Worm (Caenorhabditis elegans) whole organism, L3 larva: ENCODE data around the gene R04D3.4.

ENCODE experiments used
- R02D3.7 ChIP-seq: fragments of 150-350 bp; optimal IDR thresholded peaks from 2 replicates; lab custom pipeline; 2014; ENCODE audit warnings: missing biosample characterization, missing genetic modification characterization
- ZK546.5 ChIP-seq: sonication (generic microtip); optimal IDR thresholded peaks from 2 replicates; lab custom pipeline; 2017; ENCODE audit warnings: missing biosample characterization, missing genetic modification characterization
- aly-2 ChIP-seq: fragments of 150-350 bp; optimal IDR thresholded peaks from 2 replicates; lab custom pipeline; 2014; ENCODE audit warnings: missing biosample characterization, missing genetic modification characterization
- ama-1 ChIP-seq: fragments of 150-350 bp; optimal IDR thresholded peaks from 2 replicates; lab custom pipeline; 2018
- ceh-16 ChIP-seq: sonication (generic microtip); optimal IDR thresholded peaks from 2 replicates; lab custom pipeline; 2017; ENCODE audit warnings: missing biosample characterization, missing genetic modification characterization
- ceh-28 ChIP-seq: fragments of 150-350 bp; optimal IDR thresholded peaks from 2 replicates; lab custom pipeline; 2014; ENCODE audit warnings: missing biosample characterization, missing genetic modification reagents, missing genetic modification characterization
- ceh-82 ChIP-seq: fragments of 150-350 bp; optimal IDR thresholded peaks from 2 replicates; lab custom pipeline; 2014; ENCODE audit warnings: missing biosample characterization, missing genetic modification characterization
- ceh-9 ChIP-seq: sonication (generic microtip); optimal IDR thresholded peaks from 2 replicates; lab custom pipeline; 2018; ENCODE audit warnings: missing biosample characterization, missing genetic modification characterization
- daf-12 ChIP-seq: fragments of 150-350 bp; optimal IDR thresholded peaks from 2 replicates; lab custom pipeline; 2014; ENCODE audit warnings: missing biosample characterization, missing genetic modification reagents, missing genetic modification characterization
- egl-27 ChIP-seq: sonication (generic microtip); optimal IDR thresholded peaks from 4 replicates; lab custom pipeline; 2017; ENCODE audit warnings: missing biosample characterization, missing genetic modification reagents, missing genetic modification characterization
- egl-5 ChIP-seq: fragments of 150-350 bp; optimal IDR thresholded peaks from 2 replicates; lab custom pipeline; 2017; ENCODE audit warnings: missing biosample characterization, missing genetic modification reagents, missing genetic modification characterization, inconsistent platforms
- elt-1 ChIP-seq: fragments of 150-350 bp; optimal IDR thresholded peaks from 2 replicates; lab custom pipeline; 2014; ENCODE audit warnings: missing biosample characterization, missing genetic modification characterization
- elt-2 ChIP-seq: sonication (generic microtip); optimal IDR thresholded peaks from 2 replicates; lab custom pipeline; 2016; ENCODE audit warnings: missing genetic modification reagents, mild to moderate bottlenecking, missing genetic modification characterization, missing compliant biosample characterization
- eor-1 ChIP-seq, 2 experiments: fragments of 150-350 bp; optimal IDR thresholded peaks; 2 replicates each; lab custom pipeline; 2014 to 2018; ENCODE audit warnings: missing biosample characterization in 2 of 2, missing genetic modification characterization in 2 of 2
- fkh-10 ChIP-seq: sonication (generic microtip); optimal IDR thresholded peaks from 2 replicates; lab custom pipeline; 2017; ENCODE audit warnings: missing biosample characterization, missing genetic modification reagents, missing genetic modification characterization
- fkh-2 ChIP-seq: fragments of 150-350 bp; optimal IDR thresholded peaks from 2 replicates; lab custom pipeline; 2014; ENCODE audit warnings: missing biosample characterization, missing genetic modification reagents, missing genetic modification characterization
- fos-1 ChIP-seq: fragments of 150-350 bp; optimal IDR thresholded peaks from 2 replicates; lab custom pipeline; 2014; ENCODE audit warnings: missing biosample characterization, missing genetic modification characterization
- hmg-11 ChIP-seq: sonication (generic microtip); optimal IDR thresholded peaks from 2 replicates; lab custom pipeline; 2016; ENCODE audit warnings: missing genetic modification characterization, missing compliant biosample characterization
- jun-1 ChIP-seq: fragments of 150-350 bp; optimal IDR thresholded peaks from 2 replicates; lab custom pipeline; 2014; ENCODE audit warnings: missing biosample characterization, missing genetic modification reagents, missing genetic modification characterization
- lin-15B ChIP-seq: fragments of 150-350 bp; optimal IDR thresholded peaks from 2 replicates; lab custom pipeline; 2014; ENCODE audit warnings: missing biosample characterization, missing genetic modification characterization
- lin-39 ChIP-seq: fragments of 150-350 bp; optimal IDR thresholded peaks from 2 replicates; lab custom pipeline; 2018; ENCODE audit warnings: missing biosample characterization, missing genetic modification reagents, missing genetic modification characterization
- lsy-12 ChIP-seq: sonication (generic microtip); optimal IDR thresholded peaks from 2 replicates; lab custom pipeline; 2016; ENCODE audit warnings: mild to moderate bottlenecking, missing genetic modification characterization, missing compliant biosample characterization
- mdl-1 ChIP-seq: fragments of 150-350 bp; optimal IDR thresholded peaks from 2 replicates; lab custom pipeline; 2014; ENCODE audit warnings: missing biosample characterization, missing genetic modification characterization
- mml-1 ChIP-seq: fragments of 150-350 bp; sonication (generic microtip); optimal IDR thresholded peaks from 3 replicates; lab custom pipeline; 2014; ENCODE audit warnings: missing biosample characterization, missing genetic modification characterization
- nfya-1 ChIP-seq: sonication (generic microtip); optimal IDR thresholded peaks from 2 replicates; lab custom pipeline; 2017; ENCODE audit warnings: missing genetic modification characterization, mild to moderate bottlenecking, missing compliant biosample characterization, antibody characterized with exemption, moderate library complexity; ENCODE audit not compliant: insufficient read depth
- nhr-11 ChIP-seq: fragments of 150-350 bp; optimal IDR thresholded peaks from 2 replicates; lab custom pipeline; 2014; ENCODE audit warnings: missing biosample characterization, missing genetic modification characterization
- nhr-12 ChIP-seq: fragments of 150-350 bp; optimal IDR thresholded peaks from 2 replicates; lab custom pipeline; 2014; ENCODE audit warnings: missing biosample characterization, missing genetic modification characterization
- nhr-23 ChIP-seq: fragments of 150-350 bp; optimal IDR thresholded peaks from 2 replicates; lab custom pipeline; 2014; ENCODE audit warnings: missing biosample characterization, missing genetic modification reagents, missing genetic modification characterization
- nhr-237 ChIP-seq: fragments of 150-350 bp; optimal IDR thresholded peaks from 2 replicates; lab custom pipeline; 2014; ENCODE audit warnings: missing biosample characterization, missing genetic modification characterization
- nhr-25 ChIP-seq: sonication (generic microtip); optimal IDR thresholded peaks from 2 replicates; lab custom pipeline; 2017; ENCODE audit warnings: missing biosample characterization, missing genetic modification characterization
- nhr-28 ChIP-seq: fragments of 150-350 bp; optimal IDR thresholded peaks from 2 replicates; lab custom pipeline; 2014; ENCODE audit warnings: missing biosample characterization, missing genetic modification characterization
- nhr-43 ChIP-seq: sonication (generic microtip); optimal IDR thresholded peaks from 2 replicates; lab custom pipeline; 2016; ENCODE audit warnings: mild to moderate bottlenecking, missing genetic modification characterization, missing compliant biosample characterization; ENCODE audit not compliant: poor library complexity, severe bottlenecking
- nhr-67 ChIP-seq: fragments of 150-350 bp; optimal IDR thresholded peaks from 2 replicates; lab custom pipeline; 2014; ENCODE audit warnings: missing biosample characterization, missing genetic modification characterization
- nhr-76 ChIP-seq: fragments of 150-350 bp; sonication (generic microtip); optimal IDR thresholded peaks from 5 replicates; lab custom pipeline; 2014; ENCODE audit warnings: missing biosample characterization, missing genetic modification characterization
- pha-4 ChIP-seq: fragments of 150-350 bp; optimal IDR thresholded peaks from 2 replicates; lab custom pipeline; 2014; ENCODE audit warnings: missing biosample characterization, missing genetic modification reagents, missing genetic modification characterization
- pqm-1 ChIP-seq: fragments of 150-350 bp; optimal IDR thresholded peaks from 2 replicates; lab custom pipeline; 2017; ENCODE audit warnings: missing biosample characterization, missing genetic modification characterization, inconsistent platforms
- sea-2 ChIP-seq: fragments of 150-350 bp; sonication (generic microtip); optimal IDR thresholded peaks from 4 replicates; lab custom pipeline; 2014; ENCODE audit warnings: missing biosample characterization, missing genetic modification reagents, missing genetic modification characterization
- skn-1 ChIP-seq: fragments of 150-350 bp; optimal IDR thresholded peaks from 2 replicates; lab custom pipeline; 2014; ENCODE audit warnings: missing biosample characterization, missing genetic modification characterization
- snpc-4 ChIP-seq: fragments of 150-350 bp; optimal IDR thresholded peaks from 2 replicates; lab custom pipeline; 2014; ENCODE audit warnings: missing biosample characterization, missing genetic modification characterization
- tbx-2 ChIP-seq: sonication (generic microtip); optimal IDR thresholded peaks from 2 replicates; lab custom pipeline; 2016; ENCODE audit warnings: mild to moderate bottlenecking, missing genetic modification characterization, missing compliant biosample characterization
- unc-39 ChIP-seq: sonication (generic microtip); optimal IDR thresholded peaks from 4 replicates; lab custom pipeline; 2017; ENCODE audit warnings: missing biosample characterization, missing genetic modification characterization
- unc-62 ChIP-seq: fragments of 150-350 bp; sonication (generic microtip); optimal IDR thresholded peaks from 4 replicates; lab custom pipeline; 2014; ENCODE audit warnings: missing biosample characterization, missing genetic modification reagents, missing genetic modification characterization
- zag-1 ChIP-seq: fragments of 150-350 bp; optimal IDR thresholded peaks from 2 replicates; lab custom pipeline; 2014; ENCODE audit warnings: missing biosample characterization, missing genetic modification characterization
- ztf-11 ChIP-seq: fragments of 150-350 bp; optimal IDR thresholded peaks from 2 replicates; lab custom pipeline; 2014; ENCODE audit warnings: missing biosample characterization, missing genetic modification characterization
- ztf-4 ChIP-seq: fragments of 150-350 bp; optimal IDR thresholded peaks from 2 replicates; lab custom pipeline; 2014; ENCODE audit warnings: missing biosample characterization, missing genetic modification characterization

R04D3.4 gene

DNA sequence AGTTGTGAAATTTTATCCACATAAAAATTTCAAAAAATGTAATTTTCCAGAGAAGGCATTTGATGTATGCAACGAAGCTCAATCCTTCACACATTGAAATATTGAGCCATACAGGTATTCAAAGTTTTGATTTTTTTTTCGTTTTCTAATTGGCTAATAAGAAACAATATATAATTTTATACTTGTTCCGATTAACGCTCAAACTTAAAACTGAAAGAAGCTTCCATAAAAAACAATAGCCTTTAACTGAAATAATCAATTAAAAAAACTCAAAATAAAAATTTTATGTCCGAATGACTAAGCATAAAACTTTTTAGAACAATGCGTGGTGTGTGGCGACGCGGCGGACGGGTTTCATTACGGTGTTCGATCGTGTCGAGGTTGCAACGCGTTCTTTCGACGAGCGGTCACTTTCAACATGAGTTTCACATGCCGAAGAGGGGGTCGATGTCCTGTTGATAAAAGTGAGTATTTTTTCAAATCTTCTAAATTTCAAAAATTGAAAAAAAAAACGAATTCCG, 36.6 kb downstream of the R04D3.4 start, which contains the start of gene nhr-32:
Gene nhr-32 (plus strand): TSS at position 51 of the 521 bp plus-strand sequence.
- no peak for TF ChIP-seq ceh-82
- TF ChIP-seq nhr-43 (tag; lab: Kevin White, UChicago) = peak; percentile 14

DNA sequence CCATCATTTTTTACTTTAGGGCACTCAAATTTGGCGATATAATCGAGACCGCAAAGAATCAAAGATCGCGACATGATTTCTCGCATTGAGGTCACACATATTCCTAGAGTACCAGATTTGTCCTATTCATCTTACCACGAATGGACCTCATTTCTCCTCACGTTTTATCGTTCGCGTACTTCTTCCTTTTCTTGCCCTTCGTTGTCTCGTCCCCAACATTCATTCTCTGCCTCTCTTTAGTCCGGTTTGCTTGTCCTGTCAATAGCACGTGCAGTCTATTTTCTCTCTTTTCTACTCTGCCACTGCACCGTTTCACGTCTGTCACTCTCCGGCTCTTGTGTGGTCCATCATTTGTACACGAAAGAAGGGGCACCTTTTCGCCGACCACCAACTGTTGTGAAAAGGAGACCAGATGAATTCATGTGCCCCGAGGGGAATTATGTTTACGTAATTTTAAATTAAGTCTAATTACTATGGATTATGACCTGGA, 37.2 kb downstream of the R04D3.4 start:
- no peak for TF ChIP-seq ceh-28 (tag; lab: Kevin White, UChicago)
- TF ChIP-seq fkh-10 = no peak
- peak; percentile 88 for TF ChIP-seq nhr-25 (tag; lab: Kevin White, UChicago)
- peak; percentile 0 for TF ChIP-seq pqm-1 (tag; lab: Kevin White, UChicago)
- peak; percentile 71 for TF ChIP-seq nhr-23 (tag; lab: Kevin White, UChicago)
- peak; percentile 41 for TF ChIP-seq elt-2 (tag; lab: Kevin White, UChicago)
- no peak for TF ChIP-seq unc-62 (GFP tag; lab: Kevin White, UChicago)
- TF ChIP-seq eor-1 (tag; optimal IDR thresholded peaks at IDR 0.05; lab: Kevin White, UChicago) = no peak
- TF ChIP-seq elt-1 (tag; lab: Kevin White, UChicago) = peak; percentile 82
- TF ChIP-seq ceh-16 = no peak
- TF ChIP-seq hmg-11 = peak; percentile 55
- TF ChIP-seq ztf-4 (tag; lab: Kevin White, UChicago) = peak; percentile 10
- no peak for TF ChIP-seq aly-2 (tag; lab: Kevin White, UChicago)
- peak; percentile 53 for TF ChIP-seq snpc-4
- TF ChIP-seq mdl-1 (tag; lab: Kevin White, UChicago) = peak; percentile 87
- TF ChIP-seq fkh-2 (tag; lab: Kevin White, UChicago) = no peak
- peak; percentile 25 for TF ChIP-seq lsy-12
- TF ChIP-seq pha-4 = peak; percentile 89
- TF ChIP-seq egl-5 (tag; lab: Kevin White, UChicago) = peak; percentile 44
- TF ChIP-seq egl-27 (tag; lab: Kevin White, UChicago) = peak; percentile 19
- peak; percentile 77 for TF ChIP-seq lin-39 (tag; lab: Kevin White, UChicago)
- TF ChIP-seq jun-1 (tag; lab: Kevin White, UChicago) = peak; percentile 12
- no peak for TF ChIP-seq sea-2 (GFP tag; lab: Kevin White, UChicago)
- TF ChIP-seq nhr-76 (tag; lab: Kevin White, UChicago) = no peak
- peak; percentile 42 for TF ChIP-seq tbx-2 (tag; lab: Kevin White, UChicago)
- peak; percentile 44 for TF ChIP-seq nhr-43 (tag; lab: Kevin White, UChicago)
- TF ChIP-seq ama-1 (lab: Kevin White, UChicago) = peak; percentile 54
- TF ChIP-seq fos-1 (tag; lab: Kevin White, UChicago) = no peak
- TF ChIP-seq nfya-1 (tag; lab: Kevin White, UChicago) = peak; percentile 71

DNA sequence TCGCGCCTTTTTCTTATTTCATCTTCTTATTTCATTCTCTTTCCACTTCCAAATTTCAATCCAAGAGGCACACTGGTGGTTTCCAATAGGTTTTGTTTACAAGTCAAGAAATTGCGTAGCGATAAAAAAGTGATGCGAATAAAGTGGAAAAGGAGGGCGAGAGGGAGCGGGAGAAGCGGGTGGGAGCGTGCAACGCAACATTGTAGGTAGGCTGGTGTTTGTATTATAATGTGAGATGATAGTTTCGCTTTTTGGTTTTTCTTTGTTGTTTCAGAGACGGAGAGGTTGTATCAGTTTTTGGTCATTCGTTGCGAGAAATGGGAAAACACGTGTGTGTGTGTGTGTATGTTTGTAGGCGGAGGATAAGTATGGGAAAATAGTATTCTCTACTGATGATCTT, 38.5 kb downstream of the R04D3.4 start:
- TF ChIP-seq egl-5 (tag; lab: Kevin White, UChicago) = no peak
- TF ChIP-seq pha-4 = peak; percentile 92
- TF ChIP-seq nhr-237 (tag; lab: Kevin White, UChicago) = no peak
- TF ChIP-seq unc-39 (tag; lab: Kevin White, UChicago) = no peak
- peak; percentile 34 for TF ChIP-seq nfya-1 (tag; lab: Kevin White, UChicago)
- no peak for TF ChIP-seq hmg-11
- TF ChIP-seq unc-62 (GFP tag; lab: Kevin White, UChicago) = no peak
- TF ChIP-seq lin-15B = no peak
- TF ChIP-seq mml-1 (tag; lab: Kevin White, UChicago) = no peak
- TF ChIP-seq egl-27 (tag; lab: Kevin White, UChicago) = no peak
- TF ChIP-seq R02D3.7 (tag; lab: Kevin White, UChicago) = no peak
- no peak for TF ChIP-seq ceh-82
- no peak for TF ChIP-seq tbx-2 (tag; lab: Kevin White, UChicago)
- no peak for TF ChIP-seq skn-1 (tag; lab: Kevin White, UChicago)
- no peak for TF ChIP-seq ama-1 (lab: Kevin White, UChicago)
- no peak for TF ChIP-seq nhr-28 (tag; lab: Kevin White, UChicago)
- TF ChIP-seq jun-1 (tag; lab: Kevin White, UChicago) = no peak
- no peak for TF ChIP-seq ZK546.5
- TF ChIP-seq ceh-28 (tag; lab: Kevin White, UChicago) = no peak
- no peak for TF ChIP-seq nhr-12 (tag; lab: Kevin White, UChicago)
- peak; percentile 5 for TF ChIP-seq snpc-4
- TF ChIP-seq ztf-11 (tag; lab: Kevin White, UChicago) = no peak
- TF ChIP-seq ztf-4 (tag; lab: Kevin White, UChicago) = no peak
- no peak for TF ChIP-seq sea-2 (GFP tag; lab: Kevin White, UChicago)
- no peak for TF ChIP-seq nhr-76 (tag; lab: Kevin White, UChicago)
- peak; percentile 56 for TF ChIP-seq mdl-1 (tag; lab: Kevin White, UChicago)
- peak; percentile 79 for TF ChIP-seq elt-2 (tag; lab: Kevin White, UChicago)
- TF ChIP-seq aly-2 (tag; lab: Kevin White, UChicago) = no peak
- TF ChIP-seq daf-12 (tag; lab: Kevin White, UChicago) = no peak
- TF ChIP-seq nhr-43 (tag; lab: Kevin White, UChicago) = peak; percentile 55
- TF ChIP-seq lin-39 (tag; lab: Kevin White, UChicago) = no peak
- peak; percentile 72 for TF ChIP-seq nhr-23 (tag; lab: Kevin White, UChicago)
- no peak for TF ChIP-seq nhr-67 (tag; lab: Kevin White, UChicago)
- TF ChIP-seq fkh-10 = no peak
- no peak for TF ChIP-seq nhr-11 (tag; lab: Kevin White, UChicago)
- TF ChIP-seq ceh-16 = no peak
- no peak for TF ChIP-seq fkh-2 (tag; lab: Kevin White, UChicago)
- TF ChIP-seq nhr-25 (tag; lab: Kevin White, UChicago) = peak; percentile 82
- no peak for TF ChIP-seq lsy-12
- TF ChIP-seq ceh-9 (tag; lab: Kevin White, UChicago) = no peak
- TF ChIP-seq zag-1 (tag; lab: Kevin White, UChicago) = no peak
